Fruit fly (Drosophila melanogaster) whole organism, wandering third instar larva: ENCODE measurements around the gene haf.

ENCODE experiments used
- CG32264 ChIP-seq: fragments of 200-800 bp; sonication (Bioruptor generic); optimal IDR thresholded peaks from 2 replicates; lab custom pipeline; 2016; ENCODE audit warnings: missing biosample characterization, missing genetic modification characterization
- Jra ChIP-seq: sonication (Bioruptor generic); optimal IDR thresholded peaks from 2 replicates; lab custom pipeline; 2016; ENCODE audit warnings: missing biosample characterization, missing genetic modification characterization
- Mio ChIP-seq: sonication (Bioruptor generic); optimal IDR thresholded peaks from 2 replicates; lab custom pipeline; 2016; ENCODE audit warnings: missing biosample characterization, missing genetic modification characterization
- fru ChIP-seq: fragments of 200-800 bp; sonication (Bioruptor generic); optimal IDR thresholded peaks from 3 replicates; lab custom pipeline; 2016; ENCODE audit warnings: missing biosample characterization, mild to moderate bottlenecking, missing genetic modification characterization
- pan ChIP-seq: fragments of >200 bp; optimal IDR thresholded peaks from 2 replicates; lab custom pipeline; 2017
- psq ChIP-seq: fragments of 200-800 bp; sonication (Bioruptor generic); optimal IDR thresholded peaks from 3 replicates; lab custom pipeline; 2017; ENCODE audit warnings: missing biosample characterization, mild to moderate bottlenecking, missing genetic modification characterization, moderate library complexity
- sv ChIP-seq: fragments of 200-800 bp; sonication (Bioruptor generic); optimal IDR thresholded peaks from 3 replicates; lab custom pipeline; 2016; ENCODE audit warnings: missing biosample characterization, missing genetic modification characterization
- tai ChIP-seq: sonication (Bioruptor generic); optimal IDR thresholded peaks from 2 replicates; lab custom pipeline; 2016; ENCODE audit warnings: missing biosample characterization, missing genetic modification characterization
- usp ChIP-seq: fragments of >200 bp; optimal IDR thresholded peaks from 2 replicates; lab custom pipeline; 2017; ENCODE audit warnings: missing biosample characterization, missing genetic modification characterization

DNA sequence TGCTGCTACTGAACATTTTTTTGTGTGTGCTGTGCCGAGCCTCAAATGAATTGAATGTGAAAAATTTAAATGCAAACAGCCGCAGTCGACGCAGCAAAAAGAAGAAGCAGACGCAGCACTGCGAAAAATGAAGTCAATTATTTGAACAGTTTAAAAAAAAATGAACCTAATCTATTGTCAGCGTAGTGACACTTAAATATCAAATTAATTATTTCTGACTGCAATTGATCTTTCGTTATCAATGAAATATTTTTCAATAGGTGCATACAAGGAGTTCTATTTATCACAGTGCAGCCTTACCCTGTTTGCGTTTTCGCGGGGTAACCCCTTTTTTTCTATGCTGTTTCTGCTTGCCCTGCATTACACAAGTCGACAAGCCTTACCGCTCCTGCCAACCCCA is 20.7 kb downstream of the haf start:
- no peak for TF ChIP-seq Jra (GFP tag; lab: Kevin White, UChicago)
- TF ChIP-seq psq (GFP tag; lab: Kevin White, UChicago), result peak; percentile 8
- TF ChIP-seq tai, result no peak
- TF ChIP-seq pan, result no peak
- no peak for TF ChIP-seq Mio (GFP tag; lab: Kevin White, UChicago)
- TF ChIP-seq usp, result no peak
- peak; percentile 56 for TF ChIP-seq fru (GFP tag; lab: Kevin White, UChicago)
- no peak for TF ChIP-seq sv
- peak; percentile 13 for TF ChIP-seq CG32264 (GFP tag; lab: Kevin White, UChicago)
